Fruit fly (Drosophila melanogaster): ENCODE data around the gene Cpr35B.

- TF ChIP-seq Hr96 (GFP tag; optimal IDR thresholded peaks at IDR 0.05) (no peak), CG7101 (tag; optimal IDR thresholded peaks at IDR 0.05) (no peak), kay (GFP tag; ENCODE audit: borderline replicate concordance) (no peak), pad (GFP tag; optimal IDR thresholded peaks at IDR 0.05) (no peak), CG1620 (GFP tag; optimal IDR thresholded peaks at IDR 0.05) (no peak), ovo (GFP tag; optimal IDR thresholded peaks at IDR 0.05) (no peak), tj (GFP tag; optimal IDR thresholded peaks at IDR 0.05) (no peak), Mnt (GFP tag; optimal IDR thresholded peaks at IDR 0.05) (no peak), Clk (GFP tag; optimal IDR thresholded peaks at IDR 0.05) (no peak), CG5204 (GFP tag; optimal IDR thresholded peaks at IDR 0.05) (no peak), cnc (optimal IDR thresholded peaks at IDR 0.05) (no peak), CG11617 (GFP tag; optimal IDR thresholded peaks at IDR 0.05) (no peak)
These were observed 31.9 kb upstream of the Cpr35B start for dm6 chr2L:14456841-14457240.
